Worm (Caenorhabditis elegans) whole organism, L4 larva: Measurements from ENCODE around the gene ZK112.4.
A peak's percentile ranks its signal among the peaks of the same experiment; 100 is the strongest.

Experiments used
- D1046.2 ChIP-seq: fragments of 200-800 bp; sonication (Bioruptor generic); IDR thresholded peaks from 2 replicates; pipeline ENCODE4 v1.3.6; 2022; ENCODE audit warnings: missing genetic modification characterization, missing compliant biosample characterization
- Y105C5A.15 ChIP-seq: fragments of 200-800 bp; sonication (Bioruptor generic); IDR thresholded peaks from 2 replicates; pipeline ENCODE4 v1.3.6; 2022; ENCODE audit warnings: missing genetic modification characterization, missing compliant biosample characterization
- Y75B8A.6 ChIP-seq: fragments of 200-800 bp; sonication (Bioruptor generic); IDR thresholded peaks from 2 replicates; pipeline ENCODE4 v1.3.6; 2022; ENCODE audit warnings: missing genetic modification reagents, missing genetic modification characterization, missing compliant biosample characterization
- ZK337.2 ChIP-seq: fragments of 200-800 bp; sonication (Bioruptor generic); IDR thresholded peaks from 2 replicates; pipeline ENCODE4 v1.3.6; 2022; ENCODE audit warnings: missing genetic modification reagents, missing genetic modification characterization, missing compliant biosample characterization
- arid-1 ChIP-seq: fragments of 200-800 bp; sonication (Bioruptor generic); conservative IDR thresholded peaks from 2 replicates; pipeline ENCODE4 v1.3.6; 2022; ENCODE audit warnings: missing genetic modification reagents, missing genetic modification characterization, missing compliant biosample characterization
- ceh-20 ChIP-seq: fragments of 200-800 bp; sonication (Bioruptor generic); IDR thresholded peaks from 2 replicates; pipeline ENCODE4 v1.3.6; 2022; ENCODE audit warnings: missing genetic modification reagents, missing genetic modification characterization, missing compliant biosample characterization
- ceh-62 ChIP-seq: sonication (generic microtip); optimal IDR thresholded peaks from 2 replicates; lab custom pipeline; 2017; ENCODE audit warnings: missing biosample characterization, missing genetic modification characterization
- daf-16 ChIP-seq, 3 experiments: sonication (generic microtip); optimal IDR thresholded peaks; 2 replicates each; lab custom pipeline; 2016 to 2017; ENCODE audit warnings: missing genetic modification characterization in 3 of 3, missing genetic modification reagents in 3 of 3, mild to moderate bottlenecking in 2 of 3, missing compliant biosample characterization in 2 of 3, missing biosample characterization in 1 of 3, moderate library complexity in 1 of 3
- daf-19 ChIP-seq: fragments of 200-800 bp; sonication (Bioruptor generic); conservative IDR thresholded peaks from 2 replicates; pipeline ENCODE4 v1.3.6; 2022; ENCODE audit warnings: missing genetic modification characterization, missing compliant biosample characterization
- daf-8 ChIP-seq: fragments of 200-800 bp; sonication (Bioruptor generic); IDR thresholded peaks from 2 replicates; pipeline ENCODE4 v1.3.6; 2022; ENCODE audit warnings: missing genetic modification characterization, missing compliant biosample characterization
- dpl-1 ChIP-seq: fragments of 150-350 bp; optimal IDR thresholded peaks from 2 replicates; lab custom pipeline; 2014; ENCODE audit warnings: missing biosample characterization, missing genetic modification reagents, missing genetic modification characterization
- duxl-1 ChIP-seq: sonication (generic microtip); optimal IDR thresholded peaks from 2 replicates; lab custom pipeline; 2016; ENCODE audit warnings: mild to moderate bottlenecking, missing genetic modification characterization, moderate library complexity, missing compliant biosample characterization; ENCODE audit not compliant: poor library complexity
- dve-1 ChIP-seq: sonication (generic microtip); optimal IDR thresholded peaks from 2 replicates; lab custom pipeline; 2017; ENCODE audit warnings: antibody characterized with exemption, mild to moderate bottlenecking, missing genetic modification characterization, missing compliant biosample characterization; ENCODE audit not compliant: insufficient read depth
- egl-43 ChIP-seq: fragments of 200-800 bp; sonication (Bioruptor generic); IDR thresholded peaks from 2 replicates; pipeline ENCODE4 v1.3.6; 2022; ENCODE audit warnings: missing genetic modification reagents, missing genetic modification characterization, missing compliant biosample characterization
- hlh-11 ChIP-seq: fragments of 200-800 bp; sonication (Bioruptor generic); optimal IDR thresholded peaks from 2 replicates; lab custom pipeline; 2018; ENCODE audit warnings: mild to moderate bottlenecking, missing genetic modification characterization, missing compliant biosample characterization
- hlh-30 ChIP-seq: sonication (generic microtip); optimal IDR thresholded peaks from 2 replicates; lab custom pipeline; 2017; ENCODE audit warnings: antibody characterized with exemption, mild to moderate bottlenecking, missing genetic modification characterization, missing compliant biosample characterization; ENCODE audit not compliant: insufficient read depth
- hmg-1.1 ChIP-seq: fragments of 200-800 bp; sonication (Bioruptor generic); IDR thresholded peaks from 2 replicates; pipeline ENCODE4 v1.3.6; 2022; ENCODE audit warnings: missing genetic modification reagents, missing genetic modification characterization, missing compliant biosample characterization
- lin-1 ChIP-seq: fragments of 200-800 bp; sonication (Bioruptor generic); IDR thresholded peaks from 2 replicates; pipeline ENCODE4 v1.3.6; 2022; ENCODE audit warnings: missing genetic modification reagents, missing genetic modification characterization, missing compliant biosample characterization
- lin-13 ChIP-seq: fragments of 150-350 bp; optimal IDR thresholded peaks from 2 replicates; lab custom pipeline; 2014; ENCODE audit warnings: missing biosample characterization, missing genetic modification reagents, missing genetic modification characterization
- lin-29 ChIP-seq: fragments of 200-800 bp; sonication (Bioruptor generic); IDR thresholded peaks from 2 replicates; pipeline ENCODE4 v1.3.6; 2022; ENCODE audit warnings: missing genetic modification reagents, missing genetic modification characterization, missing compliant biosample characterization
- lin-38 ChIP-seq: fragments of 200-800 bp; sonication (Bioruptor generic); IDR thresholded peaks from 2 replicates; pipeline ENCODE4 v1.3.6; 2022; ENCODE audit warnings: missing genetic modification reagents, missing genetic modification characterization, missing compliant biosample characterization
- lsy-2 ChIP-seq, 2 experiments: fragments of 150-350 bp in 1 of 2; sonication (generic microtip) in 1 of 2; optimal IDR thresholded peaks; 2 replicates each; lab custom pipeline; 2014 to 2017; ENCODE audit warnings: missing biosample characterization in 2 of 2, missing genetic modification characterization in 2 of 2
- madf-9 ChIP-seq: fragments of 200-800 bp; sonication (Bioruptor generic); conservative IDR thresholded peaks from 2 replicates; pipeline ENCODE4 v1.3.6; 2022; ENCODE audit warnings: missing genetic modification reagents, missing genetic modification characterization, missing compliant biosample characterization
- mdt-29 ChIP-seq: fragments of 200-800 bp; sonication (Bioruptor generic); IDR thresholded peaks from 2 replicates; pipeline ENCODE4 v1.3.6; 2022; ENCODE audit warnings: missing genetic modification reagents, missing genetic modification characterization, missing compliant biosample characterization
- mep-1 ChIP-seq: fragments of 150-350 bp; sonication (generic microtip); optimal IDR thresholded peaks from 3 replicates; lab custom pipeline; 2014; ENCODE audit warnings: missing biosample characterization, missing genetic modification characterization
- mes-2 ChIP-seq: sonication (generic microtip); optimal IDR thresholded peaks from 2 replicates; lab custom pipeline; 2016; ENCODE audit warnings: missing genotype, mild to moderate bottlenecking, missing genetic modification characterization, missing compliant biosample characterization; ENCODE audit not compliant: poor library complexity, severe bottlenecking
- mxl-2 ChIP-seq: fragments of 200-800 bp; sonication (Bioruptor generic); conservative IDR thresholded peaks from 2 replicates; pipeline ENCODE4 v1.3.6; 2022; ENCODE audit warnings: missing genetic modification reagents, missing genetic modification characterization, missing compliant biosample characterization
- mxl-3 ChIP-seq: fragments of 200-800 bp; sonication (Bioruptor generic); optimal IDR thresholded peaks from 2 replicates; lab custom pipeline; 2018; ENCODE audit warnings: mild to moderate bottlenecking, missing genetic modification characterization, missing compliant biosample characterization
- nhr-25 ChIP-seq: sonication (generic microtip); optimal IDR thresholded peaks from 2 replicates; lab custom pipeline; 2017; ENCODE audit warnings: missing genetic modification characterization, mild to moderate bottlenecking, missing compliant biosample characterization, antibody characterized with exemption, moderate library complexity, borderline replicate concordance; ENCODE audit not compliant: insufficient read depth
- nhr-28 ChIP-seq: fragments of 150-350 bp; optimal IDR thresholded peaks from 2 replicates; lab custom pipeline; 2014; ENCODE audit warnings: missing biosample characterization, missing genetic modification characterization
- nhr-6 ChIP-seq: fragments of 150-350 bp; optimal IDR thresholded peaks from 2 replicates; lab custom pipeline; 2014; ENCODE audit warnings: missing biosample characterization, missing genetic modification characterization
- nhr-76 ChIP-seq: fragments of 150-350 bp; optimal IDR thresholded peaks from 2 replicates; lab custom pipeline; 2014; ENCODE audit warnings: missing biosample characterization, missing genetic modification characterization
- pha-4 ChIP-seq, 2 experiments: fragments of 150-350 bp in 1 of 2; fragments of 200-800 bp in 1 of 2; sonication (Bioruptor generic) in 1 of 2; IDR thresholded peaks in 1 of 2; optimal IDR thresholded peaks in 1 of 2; 2 replicates each; pipeline versions ENCODE4 v1.3.6 to Lab custom; 2014 to 2022; ENCODE audit warnings: missing genetic modification characterization in 2 of 2, missing genetic modification reagents in 2 of 2, missing biosample characterization in 1 of 2, missing compliant biosample characterization in 1 of 2
- php-3 ChIP-seq: fragments of 200-800 bp; sonication (Bioruptor generic); IDR thresholded peaks from 2 replicates; pipeline ENCODE4 v1.3.6; 2022; ENCODE audit warnings: missing genetic modification reagents, missing genetic modification characterization, missing compliant biosample characterization
- rbr-2 ChIP-seq: sonication (generic microtip); optimal IDR thresholded peaks from 2 replicates; lab custom pipeline; 2016; ENCODE audit warnings: missing genotype, missing genetic modification characterization, missing compliant biosample characterization
- saeg-2 ChIP-seq: fragments of 200-800 bp; sonication (Bioruptor generic); IDR thresholded peaks from 2 replicates; pipeline ENCODE4 v1.3.6; 2022; ENCODE audit warnings: missing genetic modification reagents, missing genetic modification characterization, missing compliant biosample characterization
- set-16 ChIP-seq: fragments of 200-800 bp; sonication (Bioruptor generic); IDR thresholded peaks from 2 replicates; pipeline ENCODE4 v1.3.6; 2022; ENCODE audit warnings: missing genetic modification reagents, missing genetic modification characterization, missing compliant biosample characterization
- skn-1 ChIP-seq: fragments of 150-350 bp; optimal IDR thresholded peaks from 2 replicates; lab custom pipeline; 2014; ENCODE audit warnings: missing biosample characterization, missing genetic modification characterization
- snpc-1.2 ChIP-seq: fragments of 200-800 bp; sonication (Bioruptor generic); IDR thresholded peaks from 2 replicates; pipeline ENCODE4 v1.3.6; 2022; ENCODE audit warnings: missing genetic modification reagents, missing genetic modification characterization, missing compliant biosample characterization
- snpc-4 ChIP-seq: fragments of 150-350 bp; optimal IDR thresholded peaks from 2 replicates; lab custom pipeline; 2014; ENCODE audit warnings: missing biosample characterization, missing genetic modification characterization
- spr-3 ChIP-seq: fragments of 200-800 bp; sonication (Bioruptor generic); optimal IDR thresholded peaks from 2 replicates; lab custom pipeline; 2018; ENCODE audit warnings: mild to moderate bottlenecking, missing genetic modification characterization, missing compliant biosample characterization
- tag-97 ChIP-seq: fragments of 200-800 bp; sonication (Bioruptor generic); IDR thresholded peaks from 2 replicates; pipeline ENCODE4 v1.3.6; 2022; ENCODE audit warnings: missing genetic modification characterization, missing compliant biosample characterization
- unc-39 ChIP-seq: sonication (generic microtip); optimal IDR thresholded peaks from 2 replicates; lab custom pipeline; 2017; ENCODE audit warnings: missing biosample characterization, missing genetic modification characterization
- vab-7 ChIP-seq: fragments of 200-800 bp; sonication (Bioruptor generic); IDR thresholded peaks from 2 replicates; pipeline ENCODE4 v1.3.6; 2022; ENCODE audit warnings: missing genetic modification reagents, missing genetic modification characterization, missing compliant biosample characterization
- zfp-3 ChIP-seq: fragments of 200-800 bp; sonication (Bioruptor generic); conservative IDR thresholded peaks from 2 replicates; pipeline ENCODE4 v1.3.6; 2022; ENCODE audit warnings: missing genetic modification reagents, missing genetic modification characterization, missing compliant biosample characterization
- zip-11 ChIP-seq: fragments of 200-800 bp; sonication (Bioruptor generic); IDR thresholded peaks from 2 replicates; pipeline ENCODE4 v1.3.6; 2022; ENCODE audit warnings: missing genetic modification characterization, missing compliant biosample characterization

The ZK112.4 gene

DNA sequence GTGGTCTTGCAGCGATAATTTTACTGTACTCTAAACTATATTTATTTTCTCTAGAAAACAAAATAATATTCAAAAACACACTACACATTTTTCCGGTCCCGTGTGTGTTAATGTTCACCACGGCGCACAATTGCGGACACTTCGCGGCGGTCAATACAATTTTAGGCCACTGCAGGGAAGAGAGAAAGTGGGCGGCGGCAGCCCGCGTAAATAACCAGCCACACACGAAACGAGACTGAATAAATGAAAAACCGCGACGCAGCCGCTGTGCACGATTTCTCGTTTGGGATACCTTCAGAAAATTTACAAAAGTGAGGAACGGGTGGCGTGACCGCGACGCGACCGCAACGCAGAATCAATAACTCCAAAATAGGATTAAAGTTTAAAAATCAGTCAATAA lies 18.9 kb downstream of the ZK112.4 start:
- TF ChIP-seq snpc-1.2 (GFP tag; lab: Robert Waterston, UW): no peak
- TF ChIP-seq egl-43: peak; percentile 70
- TF ChIP-seq hlh-30 (tag; lab: Kevin White, UChicago): peak; percentile 76
- TF ChIP-seq pha-4 (GFP tag; IDR thresholded peaks at IDR 0.05; lab: Robert Waterston, UW): no peak
- TF ChIP-seq pha-4 (tag; optimal IDR thresholded peaks at IDR 0.05; lab: Kevin White, UChicago): no peak
- TF ChIP-seq mes-2 (tag; lab: Kevin White, UChicago): peak; percentile 71
- no peak for TF ChIP-seq zfp-3 (GFP tag; lab: Robert Waterston, UW)
- no peak for TF ChIP-seq ceh-20 (GFP tag; lab: Robert Waterston, UW)
- TF ChIP-seq nhr-76: no peak
- TF ChIP-seq daf-16 (GFP tag; optimal IDR thresholded peaks at IDR 0.05; lab: Kevin White, UChicago): no peak
- TF ChIP-seq daf-16 (tag; optimal IDR thresholded peaks at IDR 0.05; lab: Kevin White, UChicago): peak; percentile 35
- TF ChIP-seq daf-19: no peak
- no peak for TF ChIP-seq lin-29 (GFP tag; lab: Robert Waterston, UW)
- no peak for TF ChIP-seq Y105C5A.15 (GFP tag; lab: Robert Waterston, UW)
- no peak for TF ChIP-seq mdt-29 (GFP tag; lab: Robert Waterston, UW)
- TF ChIP-seq hlh-11 (tag; lab: Kevin White, UChicago): peak; percentile 43
- peak; percentile 45 for TF ChIP-seq nhr-28 (tag; lab: Kevin White, UChicago)
- TF ChIP-seq arid-1 (GFP tag; lab: Robert Waterston, UW): no peak
- TF ChIP-seq ZK337.2 (GFP tag; lab: Robert Waterston, UW): no peak
- TF ChIP-seq lsy-2 (tag; optimal IDR thresholded peaks at IDR 0.05; lab: Kevin White, UChicago): peak in 1 of 2 experiments; percentile 57
- no peak for TF ChIP-seq zip-11 (GFP tag; lab: Robert Waterston, UW)
- TF ChIP-seq mxl-3 (GFP tag; lab: Kevin White, UChicago): peak; percentile 56
- peak; percentile 45 for TF ChIP-seq dve-1 (tag; lab: Kevin White, UChicago)
- TF ChIP-seq lin-13 (GFP tag; lab: Kevin White, UChicago): peak; percentile 94
- no peak for TF ChIP-seq skn-1 (tag; lab: Kevin White, UChicago)
- no peak for TF ChIP-seq unc-39 (tag; lab: Kevin White, UChicago)
- TF ChIP-seq rbr-2 (tag; lab: Kevin White, UChicago): peak; percentile 46
- TF ChIP-seq dpl-1 (GFP tag; lab: Kevin White, UChicago): peak; percentile 36
- peak; percentile 60 for TF ChIP-seq mep-1 (tag; lab: Kevin White, UChicago)
- peak; percentile 34; the same call in 1 of the 2 replicates for TF ChIP-seq lin-38
- peak; percentile 60 for TF ChIP-seq hmg-1.1 (GFP tag; lab: Robert Waterston, UW)
- no peak for TF ChIP-seq spr-3 (GFP tag; lab: Kevin White, UChicago)
- 0 out of 2 replicates have a peak, but pooled peaks have one; percentile 29 for TF ChIP-seq vab-7
- no peak for TF ChIP-seq saeg-2 (GFP tag; lab: Robert Waterston, UW)

- TF ChIP-seq duxl-1 (tag; lab: Kevin White, UChicago) (no peak), Y75B8A.6 (GFP tag; lab: Robert Waterston, UW) (no peak), ceh-62 (tag; lab: Kevin White, UChicago) (no peak), arid-1 (GFP tag; lab: Robert Waterston, UW) (no peak), vab-7 (peak; percentile 13; the same call in 1 of the 2 replicates), daf-8 (GFP tag; lab: Robert Waterston, UW) (no peak), lin-1 (GFP tag; lab: Robert Waterston, UW) (0 out of 2 replicates have a peak, but pooled peaks have one; percentile 26), hlh-11 (tag; lab: Kevin White, UChicago) (peak; percentile 73), hlh-30 (tag; lab: Kevin White, UChicago) (peak; percentile 73), Y105C5A.15 (GFP tag; lab: Robert Waterston, UW) (no peak), nhr-25 (tag; lab: Kevin White, UChicago) (peak; percentile 55), mxl-2 (GFP tag; lab: Robert Waterston, UW) (no peak), lin-29 (GFP tag; lab: Robert Waterston, UW) (no peak), D1046.2 (no peak), snpc-1.2 (GFP tag; lab: Robert Waterston, UW) (no peak), snpc-4 (tag; lab: Kevin White, UChicago) (no peak), madf-9 (GFP tag; lab: Robert Waterston, UW) (0 out of 2 replicates have a peak, but pooled peaks have one; percentile 34), tag-97 (GFP tag; lab: Robert Waterston, UW) (no peak), php-3 (0 out of 2 replicates have a peak, but pooled peaks have one; percentile 36), mdt-29 (GFP tag; lab: Robert Waterston, UW) (no peak), nhr-6 (tag; lab: Kevin White, UChicago) (peak; percentile 91), skn-1 (tag; lab: Kevin White, UChicago) (no peak), set-16 (GFP tag; lab: Robert Waterston, UW) (no peak; the same call in 1 of the 2 replicates)
Measured at ce11 chrIII:7710066-7710465, 19.7 kb downstream of the ZK112.4 start.
